Worm (Caenorhabditis elegans) whole organism, L1 larva: ENCODE measurements around the gene tric-1B.2.

Experiments
- C16A3.4 ChIP-seq: fragments of 150-350 bp; optimal IDR thresholded peaks from 2 replicates; lab custom pipeline; 2014; ENCODE audit warnings: missing biosample characterization, missing genetic modification characterization
- Y116A8C.19 ChIP-seq: sonication (generic microtip); optimal IDR thresholded peaks from 2 replicates; lab custom pipeline; 2016; ENCODE audit warnings: missing compliant biosample characterization, missing genetic modification characterization, borderline replicate concordance
- aha-1 ChIP-seq: fragments of 150-350 bp; optimal IDR thresholded peaks from 2 replicates; lab custom pipeline; 2014; ENCODE audit warnings: missing biosample characterization, missing genetic modification characterization
- blmp-1 ChIP-seq: fragments of 150-350 bp; optimal IDR thresholded peaks from 2 replicates; lab custom pipeline; 2014; ENCODE audit warnings: missing biosample characterization, missing genetic modification characterization
- ceh-8 ChIP-seq: fragments of 200-800 bp; sonication (Bioruptor generic); optimal IDR thresholded peaks from 2 replicates; lab custom pipeline; 2018; ENCODE audit warnings: mild to moderate bottlenecking, missing genetic modification characterization, moderate library complexity, missing compliant biosample characterization
- ceh-90 ChIP-seq: sonication (generic microtip); optimal IDR thresholded peaks from 2 replicates; lab custom pipeline; 2016; ENCODE audit warnings: missing genetic modification characterization, missing compliant biosample characterization
- ces-1 ChIP-seq: fragments of 150-350 bp; optimal IDR thresholded peaks from 2 replicates; lab custom pipeline; 2014; ENCODE audit warnings: missing biosample characterization, missing genetic modification reagents, missing genetic modification characterization
- dpl-1 ChIP-seq, 3 experiments: fragments of 150-350 bp in 2 of 3; sonication (generic microtip) in 1 of 3; optimal IDR thresholded peaks; 2 replicates each; lab custom pipeline; 2014 to 2017; ENCODE audit warnings: missing biosample characterization in 3 of 3, missing genetic modification characterization in 3 of 3, missing genetic modification reagents in 3 of 3
- efl-1 ChIP-seq, 4 experiments: fragments of 150-350 bp; optimal IDR thresholded peaks in 3 of 4; peaks in 1 of 4; 1 replicate in 1 of 4; 2 replicates in 3 of 4; lab custom pipeline; 2014; ENCODE audit warnings: missing biosample characterization in 2 of 4, missing genetic modification characterization in 2 of 4, missing genetic modification reagents in 2 of 4
- efl-3 ChIP-seq: fragments of 200-800 bp; sonication (Bioruptor generic); optimal IDR thresholded peaks from 2 replicates; lab custom pipeline; 2018; ENCODE audit warnings: mild to moderate bottlenecking, missing genetic modification characterization, missing compliant biosample characterization
- egl-13 ChIP-seq: sonication (generic microtip); optimal IDR thresholded peaks from 2 replicates; lab custom pipeline; 2016; ENCODE audit warnings: missing genotype, missing genetic modification reagents, missing genetic modification characterization, missing compliant biosample characterization
- elt-3 ChIP-seq, 6 experiments: fragments of 150-350 bp in 1 of 6; sonication (generic microtip); optimal IDR thresholded peaks; 2 replicates each; lab custom pipeline; 2017 to 2018; ENCODE audit warnings: missing biosample characterization in 6 of 6, missing genetic modification characterization in 6 of 6, inconsistent platforms in 1 of 6
- ets-5 ChIP-seq: fragments of 200-800 bp; sonication (Bioruptor generic); IDR thresholded peaks from 2 replicates; pipeline ENCODE4 v1.3.6; 2022; ENCODE audit warnings: missing genetic modification characterization, missing compliant biosample characterization
- fkh-10 ChIP-seq: sonication (generic microtip); optimal IDR thresholded peaks from 2 replicates; lab custom pipeline; 2017; ENCODE audit warnings: missing biosample characterization, missing genetic modification reagents, missing genetic modification characterization
- fkh-4 ChIP-seq: sonication (generic microtip); optimal IDR thresholded peaks from 2 replicates; lab custom pipeline; 2016; ENCODE audit warnings: missing compliant biosample characterization, missing genetic modification characterization, borderline replicate concordance
- grh-1 ChIP-seq: fragments of 200-800 bp; sonication (Bioruptor generic); IDR thresholded peaks from 2 replicates; pipeline ENCODE4 v1.3.6; 2022; ENCODE audit warnings: missing genetic modification reagents, missing genetic modification characterization, missing compliant biosample characterization
- hlh-4 ChIP-seq: sonication (generic microtip); optimal IDR thresholded peaks from 2 replicates; lab custom pipeline; 2016; ENCODE audit warnings: mild to moderate bottlenecking, missing genetic modification characterization, missing compliant biosample characterization
- isw-1 ChIP-seq: fragments of 200-800 bp; sonication (Bioruptor generic); IDR thresholded peaks from 2 replicates; pipeline ENCODE4 v1.3.6; 2022; ENCODE audit warnings: missing genetic modification characterization, missing compliant biosample characterization
- lin-13 ChIP-seq: fragments of 150-350 bp; optimal IDR thresholded peaks from 2 replicates; lab custom pipeline; 2014; ENCODE audit warnings: missing biosample characterization, missing genetic modification reagents, missing genetic modification characterization
- lin-14 ChIP-seq: fragments of 200-800 bp; sonication (Bioruptor generic); optimal IDR thresholded peaks from 2 replicates; lab custom pipeline; 2018; ENCODE audit warnings: mild to moderate bottlenecking, missing genetic modification characterization, moderate library complexity, missing compliant biosample characterization
- lin-35 ChIP-seq, 2 experiments: fragments of 150-350 bp; optimal IDR thresholded peaks; 2 replicates each; lab custom pipeline; 2014; ENCODE audit warnings: missing biosample characterization in 2 of 2, missing genetic modification characterization in 2 of 2, missing genetic modification reagents in 2 of 2
- lin-39 ChIP-seq: fragments of 150-350 bp; optimal IDR thresholded peaks from 2 replicates; lab custom pipeline; 2014; ENCODE audit warnings: missing biosample characterization, missing genetic modification reagents, missing genetic modification characterization
- lir-3 ChIP-seq: sonication (generic microtip); optimal IDR thresholded peaks from 2 replicates; lab custom pipeline; 2016; ENCODE audit warnings: mild to moderate bottlenecking, missing genetic modification characterization, moderate library complexity, missing compliant biosample characterization; ENCODE audit not compliant: poor library complexity
- lsy-2 ChIP-seq, 2 experiments: fragments of 150-350 bp; optimal IDR thresholded peaks; 2 replicates each; lab custom pipeline; 2014; ENCODE audit warnings: missing biosample characterization in 2 of 2, missing genetic modification characterization in 2 of 2
- nhr-11 ChIP-seq: fragments of 150-350 bp; optimal IDR thresholded peaks from 2 replicates; lab custom pipeline; 2014; ENCODE audit warnings: missing biosample characterization, missing genetic modification characterization
- nhr-19 ChIP-seq: fragments of 200-800 bp; sonication (Bioruptor generic); conservative IDR thresholded peaks from 2 replicates; pipeline ENCODE4 v1.3.6; 2022; ENCODE audit warnings: missing genetic modification characterization, missing compliant biosample characterization
- nhr-47 ChIP-seq: sonication (generic microtip); optimal IDR thresholded peaks from 2 replicates; lab custom pipeline; 2016; ENCODE audit warnings: mild to moderate bottlenecking, missing genetic modification characterization, moderate library complexity, missing compliant biosample characterization
- nhr-76 ChIP-seq: sonication (generic microtip); optimal IDR thresholded peaks from 2 replicates; lab custom pipeline; 2017; ENCODE audit warnings: missing biosample characterization, missing genetic modification characterization
- nhr-77 ChIP-seq: fragments of 150-350 bp; optimal IDR thresholded peaks from 2 replicates; lab custom pipeline; 2014; ENCODE audit warnings: missing biosample characterization, missing genetic modification characterization
- pag-3 ChIP-seq: sonication (generic microtip); optimal IDR thresholded peaks from 2 replicates; lab custom pipeline; 2017; ENCODE audit warnings: missing genetic modification characterization, mild to moderate bottlenecking, missing compliant biosample characterization, antibody characterized with exemption, borderline replicate concordance; ENCODE audit not compliant: insufficient read depth
- pax-3 ChIP-seq: fragments of 200-800 bp; sonication (Bioruptor generic); optimal IDR thresholded peaks from 2 replicates; lab custom pipeline; 2018; ENCODE audit warnings: mild to moderate bottlenecking, missing genetic modification characterization, moderate library complexity, missing compliant biosample characterization
- pqm-1 ChIP-seq: sonication (generic microtip); optimal IDR thresholded peaks from 3 replicates; lab custom pipeline; 2017; ENCODE audit warnings: missing biosample characterization, missing genetic modification characterization
- rnt-1 ChIP-seq: sonication (generic microtip); optimal IDR thresholded peaks from 2 replicates; lab custom pipeline; 2016; ENCODE audit warnings: mild to moderate bottlenecking, missing genetic modification characterization, moderate library complexity, missing compliant biosample characterization
- sptf-1 ChIP-seq: fragments of 150-350 bp; optimal IDR thresholded peaks from 2 replicates; lab custom pipeline; 2014; ENCODE audit warnings: missing biosample characterization, missing genetic modification characterization
- sup-37 ChIP-seq: fragments of 200-800 bp; sonication (Bioruptor generic); optimal IDR thresholded peaks from 2 replicates; lab custom pipeline; 2018; ENCODE audit warnings: mild to moderate bottlenecking, missing genetic modification characterization, missing compliant biosample characterization
- tbx-2 ChIP-seq: sonication (generic microtip); optimal IDR thresholded peaks from 2 replicates; lab custom pipeline; 2016; ENCODE audit warnings: missing genetic modification characterization, missing compliant biosample characterization
- tlp-1 ChIP-seq: fragments of 150-350 bp; optimal IDR thresholded peaks from 2 replicates; lab custom pipeline; 2014; ENCODE audit warnings: missing biosample characterization, missing genetic modification characterization
- unc-62 ChIP-seq: fragments of 150-350 bp; optimal IDR thresholded peaks from 2 replicates; lab custom pipeline; 2014; ENCODE audit warnings: missing biosample characterization, missing genetic modification reagents, missing genetic modification characterization
- zip-4 ChIP-seq: fragments of 200-800 bp; sonication (Bioruptor generic); optimal IDR thresholded peaks from 2 replicates; lab custom pipeline; 2018; ENCODE audit warnings: mild to moderate bottlenecking, missing genetic modification characterization, moderate library complexity, missing compliant biosample characterization
- ztf-4 ChIP-seq: fragments of 150-350 bp; optimal IDR thresholded peaks from 2 replicates; lab custom pipeline; 2014; ENCODE audit warnings: missing biosample characterization, missing genetic modification characterization

The tric-1B.2 gene

ce11 chrII:12256528-12256927 lies 22.7 kb downstream of the tric-1B.2 start, which contains the start of gene parn-2:
Gene parn-2, minus strand, starts transcription at chrII:12256628.
- TF ChIP-seq blmp-1 (tag; lab: Kevin White, UChicago) (no peak), tbx-2 (tag; lab: Kevin White, UChicago) (no peak), rnt-1 (no peak), lin-13 (GFP tag; lab: Kevin White, UChicago) (no peak), efl-3 (GFP tag; lab: Kevin White, UChicago) (no peak), elt-3 (tag; optimal IDR thresholded peaks at IDR 0.05; lab: Kevin White, UChicago) (no peak), sptf-1 (tag; lab: Kevin White, UChicago) (no peak)

- TF ChIP-seq C16A3.4 (no peak), aha-1 (no peak), fkh-4 (tag; lab: Kevin White, UChicago) (no peak), nhr-11 (tag; lab: Kevin White, UChicago) (no peak), dpl-1 (GFP tag; optimal IDR thresholded peaks at IDR 0.05; lab: Kevin White, UChicago) (no peak), nhr-76 (no peak), nhr-77 (tag; lab: Kevin White, UChicago) (no peak), nhr-47 (tag; lab: Kevin White, UChicago) (no peak), tlp-1 (tag; lab: Kevin White, UChicago) (no peak), Y116A8C.19 (tag; lab: Kevin White, UChicago) (no peak), hlh-4 (no peak), sptf-1 (tag; lab: Kevin White, UChicago) (no peak), egl-13 (tag; lab: Kevin White, UChicago) (no peak), nhr-19 (GFP tag; lab: Robert Waterston, UW) (no peak), isw-1 (no peak), lin-39 (no peak), lir-3 (no peak), unc-62 (no peak)
Measured at ce11 chrII:12255545-12256233, 23.5 kb downstream of the tric-1B.2 start.

- TF ChIP-seq blmp-1 (tag; lab: Kevin White, UChicago) (no peak), ceh-90 (tag; lab: Kevin White, UChicago) (no peak), isw-1 (no peak), nhr-47 (tag; lab: Kevin White, UChicago) (no peak), efl-3 (GFP tag; lab: Kevin White, UChicago) (no peak), pag-3 (tag; lab: Kevin White, UChicago) (no peak), lin-14 (no peak), lin-35 (GFP tag; optimal IDR thresholded peaks at IDR 0.05; lab: Kevin White, UChicago) (no peak), grh-1 (no peak)
Measured at ce11 chrII:12249042-12249441, 30.1 kb downstream of the tric-1B.2 start, which contains the start of gene tag-276. Gene tag-276, minus strand, starts transcription at chrII:12249142.

DNA sequence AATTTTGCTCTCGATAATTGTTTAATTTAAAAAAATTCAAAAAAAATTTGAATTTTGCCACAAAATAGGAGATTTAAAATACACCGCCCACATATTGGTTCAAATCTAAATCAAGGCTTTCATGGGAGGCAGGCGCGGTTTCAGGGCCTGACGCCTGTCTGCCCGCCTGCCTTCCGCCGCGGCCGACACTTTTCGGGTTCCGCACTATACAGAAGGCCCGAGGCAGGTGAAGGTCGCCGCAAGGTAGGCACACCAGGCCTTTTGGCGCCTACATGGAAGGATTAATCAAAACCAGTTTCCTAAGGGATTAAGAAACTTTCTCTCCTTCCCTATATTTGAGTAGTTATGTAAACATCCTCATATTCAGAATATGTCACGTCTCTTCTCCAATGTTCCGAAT lies 36.6 kb downstream of the tric-1B.2 start, which contains the start of gene Y57A10A.24:
TSS of gene Y57A10A.24 (plus strand) at position 396 of the 400 bp plus-strand sequence.
- TF ChIP-seq pqm-1 (tag; lab: Kevin White, UChicago) (no peak), zip-4 (GFP tag; lab: Kevin White, UChicago) (no peak), efl-1 (optimal IDR thresholded peaks at IDR 0.05; lab: Kevin White, UChicago) (no peak), efl-1 (GFP tag; optimal IDR thresholded peaks at IDR 0.05 in 1 of 2; lab: Kevin White, UChicago) (peak in 1 of 2 experiments; percentile 4)
- TF ChIP-seq, all 84 proteins: peak for 1

ce11 chrII:12241792-12242191 lies 37.4 kb downstream of the tric-1B.2 start:
- TF ChIP-seq fkh-10 (GFP tag; lab: Kevin White, UChicago): no peak
- no peak for TF ChIP-seq ets-5 (GFP tag; lab: Robert Waterston, UW)
- no peak for TF ChIP-seq rnt-1
- no peak for TF ChIP-seq ces-1 (GFP tag; lab: Kevin White, UChicago)
- TF ChIP-seq efl-1 (optimal IDR thresholded peaks at IDR 0.05; lab: Kevin White, UChicago): no peak
- TF ChIP-seq efl-1 (GFP tag; optimal IDR thresholded peaks at IDR 0.05 in 1 of 2; lab: Kevin White, UChicago): no peak
- no peak for TF ChIP-seq fkh-4 (tag; lab: Kevin White, UChicago)
- no peak for TF ChIP-seq dpl-1 (GFP tag; optimal IDR thresholded peaks at IDR 0.05; lab: Kevin White, UChicago)
- no peak for TF ChIP-seq grh-1
- TF ChIP-seq egl-13 (tag; lab: Kevin White, UChicago): no peak
- TF ChIP-seq lsy-2 (tag; optimal IDR thresholded peaks at IDR 0.05; lab: Kevin White, UChicago): no peak
- no peak for TF ChIP-seq unc-62
- no peak for TF ChIP-seq sup-37 (GFP tag; lab: Kevin White, UChicago)
- no peak for TF ChIP-seq ceh-8 (GFP tag; lab: Kevin White, UChicago)
- no peak for TF ChIP-seq pax-3 (tag; lab: Kevin White, UChicago)
- TF ChIP-seq ztf-4 (tag; lab: Kevin White, UChicago): no peak
- TF ChIP-seq Y116A8C.19 (tag; lab: Kevin White, UChicago): no peak
- no peak for TF ChIP-seq aha-1
